Fruit fly (Drosophila melanogaster) whole organism, prepupa: ENCODE results near the gene Tsp68C.
A peak's percentile ranks its signal among the peaks of the same experiment; 100 is the strongest.

ENCODE experiments used
- CG11294 ChIP-seq: fragments of 200-800 bp; sonication (Bioruptor generic); IDR thresholded peaks from 2 replicates; pipeline ENCODE4 v1.3.6; 2022; ENCODE audit warnings: missing biosample characterization, missing genetic modification characterization
- CG11902 ChIP-seq: fragments of 200-800 bp; sonication (Bioruptor generic); optimal IDR thresholded peaks from 3 replicates; lab custom pipeline; 2016; ENCODE audit warnings: missing biosample characterization, missing genetic modification characterization
- CG16779 ChIP-seq: fragments of 200-800 bp; sonication (Bioruptor generic); optimal IDR thresholded peaks from 3 replicates; lab custom pipeline; 2017; ENCODE audit warnings: missing biosample characterization, mild to moderate bottlenecking, missing genetic modification characterization
- CG3032 ChIP-seq: fragments of 200-800 bp; optimal IDR thresholded peaks from 2 replicates; lab custom pipeline; 2019; ENCODE audit warnings: missing biosample characterization, mild to moderate bottlenecking, missing genetic modification characterization, moderate library complexity
- CG31627 ChIP-seq: fragments of 200-800 bp; sonication (Bioruptor generic); optimal IDR thresholded peaks from 3 replicates; lab custom pipeline; 2016; ENCODE audit warnings: missing biosample characterization, missing genetic modification characterization
- CG32006 ChIP-seq: fragments of 200-800 bp; sonication (Bioruptor generic); optimal IDR thresholded peaks from 3 replicates; lab custom pipeline; 2017; ENCODE audit warnings: missing biosample characterization, mild to moderate bottlenecking, missing genetic modification characterization
- CG34406 ChIP-seq: fragments of 200-800 bp; sonication (Bioruptor generic); optimal IDR thresholded peaks from 3 replicates; lab custom pipeline; 2016; ENCODE audit warnings: missing biosample characterization, missing genetic modification characterization
- CG6808 ChIP-seq: fragments of 200-800 bp; sonication (Bioruptor generic); optimal IDR thresholded peaks from 3 replicates; lab custom pipeline; 2017; ENCODE audit warnings: missing biosample characterization, missing genetic modification characterization, mild to moderate bottlenecking, moderate library complexity, missing genetic modification reagents
- CG8119 ChIP-seq: fragments of 200-800 bp; sonication (Bioruptor generic); IDR thresholded peaks from 3 replicates; pipeline ENCODE4 v1.3.6; 2022; ENCODE audit warnings: missing biosample characterization, missing genetic modification characterization
- CG8632 ChIP-seq: fragments of 200-800 bp; sonication (Bioruptor generic); optimal IDR thresholded peaks from 3 replicates; lab custom pipeline; 2016; ENCODE audit warnings: missing biosample characterization, missing genetic modification characterization
- CG9139 ChIP-seq: fragments of 200-800 bp; sonication (Bioruptor generic); optimal IDR thresholded peaks from 3 replicates; lab custom pipeline; 2017; ENCODE audit warnings: missing biosample characterization, mild to moderate bottlenecking, missing genetic modification characterization
- Eip75B ChIP-seq: fragments of 200-800 bp; sonication (Bioruptor generic); optimal IDR thresholded peaks from 3 replicates; lab custom pipeline; 2016; ENCODE audit warnings: missing biosample characterization, missing genetic modification characterization
- Ets21C ChIP-seq: fragments of 200-800 bp; sonication (Bioruptor generic); optimal IDR thresholded peaks from 3 replicates; lab custom pipeline; 2016; ENCODE audit warnings: missing biosample characterization, missing genetic modification characterization
- Gug ChIP-seq: fragments of 200-800 bp; sonication (Bioruptor generic); IDR thresholded peaks from 2 replicates; pipeline ENCODE4 v1.3.6; 2022; ENCODE audit warnings: missing biosample characterization, missing genetic modification characterization
- Hr38 ChIP-seq: sonication (Bioruptor generic); optimal IDR thresholded peaks from 2 replicates; lab custom pipeline; 2016; ENCODE audit warnings: missing biosample characterization, missing genetic modification characterization
- Hr39 ChIP-seq: fragments of 200-800 bp; sonication (Bioruptor generic); optimal IDR thresholded peaks from 2 replicates; lab custom pipeline; 2016; ENCODE audit warnings: missing biosample characterization, missing genetic modification characterization
- Hr4 ChIP-seq: fragments of 200-800 bp; sonication (Bioruptor generic); optimal IDR thresholded peaks from 3 replicates; lab custom pipeline; 2016; ENCODE audit warnings: missing biosample characterization, missing genetic modification characterization
- Lpt ChIP-seq: fragments of 200-800 bp; sonication (Bioruptor generic); optimal IDR thresholded peaks from 3 replicates; lab custom pipeline; 2016; ENCODE audit warnings: missing biosample characterization, missing genetic modification characterization
- Met ChIP-seq: fragments of 200-800 bp; sonication (Bioruptor generic); optimal IDR thresholded peaks from 3 replicates; lab custom pipeline; 2016; ENCODE audit warnings: missing biosample characterization, missing genetic modification characterization
- OdsH ChIP-seq: fragments of 200-800 bp; sonication (Bioruptor generic); optimal IDR thresholded peaks from 3 replicates; lab custom pipeline; 2016; ENCODE audit warnings: missing biosample characterization, missing genetic modification characterization
- Smox ChIP-seq: fragments of 200-800 bp; sonication (Bioruptor generic); optimal IDR thresholded peaks from 3 replicates; lab custom pipeline; 2016; ENCODE audit warnings: missing biosample characterization, missing genetic modification characterization
- achi ChIP-seq: fragments of 200-800 bp; sonication (Bioruptor generic); optimal IDR thresholded peaks from 3 replicates; lab custom pipeline; 2016; ENCODE audit warnings: missing biosample characterization, missing genetic modification characterization
- acj6 ChIP-seq: fragments of 200-800 bp; sonication (Bioruptor generic); optimal IDR thresholded peaks from 3 replicates; lab custom pipeline; 2016; ENCODE audit warnings: missing biosample characterization, missing genetic modification characterization
- dac ChIP-seq: fragments of 200-800 bp; sonication (Bioruptor generic); optimal IDR thresholded peaks from 2 replicates; lab custom pipeline; 2017; ENCODE audit warnings: missing biosample characterization, mild to moderate bottlenecking, missing genetic modification characterization
- dsx ChIP-seq: fragments of 200-800 bp; optimal IDR thresholded peaks from 3 replicates; lab custom pipeline; 2019; ENCODE audit warnings: missing biosample characterization, mild to moderate bottlenecking, missing genetic modification characterization, moderate library complexity; ENCODE audit not compliant: poor library complexity, severe bottlenecking
- eg ChIP-seq: fragments of 200-800 bp; sonication (Bioruptor generic); IDR thresholded peaks from 3 replicates; pipeline ENCODE4 v1.3.6; 2022; ENCODE audit warnings: missing biosample characterization, missing genetic modification characterization
- esn ChIP-seq: fragments of 200-800 bp; sonication (Bioruptor generic); optimal IDR thresholded peaks from 2 replicates; lab custom pipeline; 2016; ENCODE audit warnings: missing biosample characterization, mild to moderate bottlenecking, missing genetic modification characterization, moderate library complexity
- fd59A ChIP-seq: fragments of 200-800 bp; sonication (Bioruptor generic); optimal IDR thresholded peaks from 2 replicates; lab custom pipeline; 2017; ENCODE audit warnings: missing biosample characterization, mild to moderate bottlenecking, missing genetic modification characterization, missing genetic modification reagents
- lz ChIP-seq: fragments of 200-800 bp; sonication (Bioruptor generic); optimal IDR thresholded peaks from 3 replicates; lab custom pipeline; 2016; ENCODE audit warnings: missing biosample characterization, missing genetic modification characterization
- net ChIP-seq: fragments of 200-800 bp; sonication (Bioruptor generic); optimal IDR thresholded peaks from 3 replicates; lab custom pipeline; 2016; ENCODE audit warnings: missing biosample characterization, missing genetic modification characterization
- pdm3 ChIP-seq: fragments of 200-800 bp; sonication (Bioruptor generic); optimal IDR thresholded peaks from 3 replicates; lab custom pipeline; 2016; ENCODE audit warnings: missing biosample characterization, missing genetic modification characterization
- salr ChIP-seq, 2 experiments: fragments of 200-800 bp; sonication (Bioruptor generic); optimal IDR thresholded peaks; 3 replicates each; lab custom pipeline; 2016 to 2018; ENCODE audit warnings: missing biosample characterization in 2 of 2, missing genetic modification characterization in 2 of 2, mild to moderate bottlenecking in 1 of 2
- spab ChIP-seq: fragments of 200-800 bp; sonication (Bioruptor generic); optimal IDR thresholded peaks from 2 replicates; lab custom pipeline; 2017; ENCODE audit warnings: missing biosample characterization, mild to moderate bottlenecking, missing genetic modification characterization, missing genetic modification reagents
- ss ChIP-seq, 2 experiments: fragments of 200-800 bp; sonication (Bioruptor generic); optimal IDR thresholded peaks; 2 replicates in 1 of 2; 3 replicates in 1 of 2; lab custom pipeline; 2017 to 2018; ENCODE audit warnings: mild to moderate bottlenecking in 2 of 2, missing biosample characterization in 2 of 2, missing genetic modification characterization in 2 of 2, moderate library complexity in 1 of 2
- svp ChIP-seq: fragments of 200-800 bp; sonication (Bioruptor generic); peaks from one replicate; lab custom pipeline; 2016; ENCODE audit warnings: missing biosample characterization, missing genetic modification characterization
- topi ChIP-seq: fragments of 200-800 bp; sonication (Bioruptor generic); optimal IDR thresholded peaks from 3 replicates; lab custom pipeline; 2016; ENCODE audit warnings: missing biosample characterization, missing genetic modification characterization
- vri ChIP-seq: fragments of 200-800 bp; sonication (Bioruptor generic); optimal IDR thresholded peaks from 3 replicates; lab custom pipeline; 2016; ENCODE audit warnings: missing biosample characterization, mild to moderate bottlenecking, missing genetic modification characterization

Tsp68C gene

DNA sequence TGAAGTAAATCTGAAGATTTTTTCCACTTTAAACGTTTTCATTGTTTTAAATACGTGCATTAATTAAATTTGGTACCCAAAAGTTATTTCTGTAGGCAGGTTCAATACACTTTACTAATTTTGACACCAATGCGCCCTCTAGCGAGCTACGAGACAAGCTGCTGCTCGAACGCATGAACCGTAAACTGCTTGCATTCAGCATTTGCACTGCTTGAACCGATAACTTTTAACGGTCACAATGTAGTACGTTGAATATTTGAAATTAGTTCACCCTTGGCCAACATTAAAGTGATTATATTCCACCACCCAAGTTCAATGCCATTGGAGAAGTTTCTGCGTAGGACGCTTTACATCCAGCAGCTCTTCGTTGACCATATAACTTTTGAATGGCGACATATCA is 1.8 kb downstream of the Tsp68C start:
- TF ChIP-seq CG8632 (no peak), CG31627 (GFP tag; lab: Kevin White, UChicago) (peak; percentile 1), Hr38 (GFP tag; lab: Kevin White, UChicago) (no peak)
- TF ChIP-seq, all 60 proteins: peak for 1

DNA sequence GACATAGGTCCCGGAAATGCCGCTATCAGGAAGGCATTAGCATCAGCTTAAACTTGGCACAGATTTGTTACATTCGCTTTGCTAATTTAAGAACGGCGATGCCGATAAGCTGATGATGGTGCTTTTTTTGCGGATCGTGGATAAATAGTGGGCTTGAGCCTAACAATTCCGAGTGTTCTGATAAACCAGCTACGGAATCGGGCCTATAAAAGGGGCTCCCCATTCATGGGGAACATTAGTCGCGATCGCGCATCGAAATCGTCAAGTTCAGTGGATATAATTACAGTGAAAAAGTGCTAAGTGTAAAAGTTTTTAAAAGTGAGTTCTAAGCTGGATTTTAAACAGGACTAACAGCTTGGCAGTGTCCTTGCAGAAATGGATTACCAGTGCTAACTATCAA is 2.3 kb downstream of the Tsp68C start, which contains the start of gene Hml:
Hml (plus strand) TSS at position 301 of the 400 bp plus-strand sequence.
- TF ChIP-seq pdm3 (GFP tag; lab: Kevin White, UChicago), result no peak
- no peak for TF ChIP-seq CG6808
- TF ChIP-seq vri (GFP tag; lab: Kevin White, UChicago), result no peak
- no peak for TF ChIP-seq CG11902 (GFP tag; lab: Kevin White, UChicago)
- no peak for TF ChIP-seq dsx (GFP tag; lab: Kevin White, UChicago)
- TF ChIP-seq CG16779 (tag; lab: Kevin White, UChicago), result no peak
- no peak for TF ChIP-seq Eip75B
- TF ChIP-seq lz, result no peak
- TF ChIP-seq Gug (GFP tag; lab: Robert Waterston, UW), result no peak
- TF ChIP-seq CG3032, result no peak
- TF ChIP-seq spab (GFP tag; lab: Kevin White, UChicago), result no peak
- TF ChIP-seq Ets21C (GFP tag; lab: Kevin White, UChicago), result no peak
- TF ChIP-seq fd59A (GFP tag; lab: Kevin White, UChicago), result no peak
- TF ChIP-seq, all 60 proteins: peak for 0

DNA sequence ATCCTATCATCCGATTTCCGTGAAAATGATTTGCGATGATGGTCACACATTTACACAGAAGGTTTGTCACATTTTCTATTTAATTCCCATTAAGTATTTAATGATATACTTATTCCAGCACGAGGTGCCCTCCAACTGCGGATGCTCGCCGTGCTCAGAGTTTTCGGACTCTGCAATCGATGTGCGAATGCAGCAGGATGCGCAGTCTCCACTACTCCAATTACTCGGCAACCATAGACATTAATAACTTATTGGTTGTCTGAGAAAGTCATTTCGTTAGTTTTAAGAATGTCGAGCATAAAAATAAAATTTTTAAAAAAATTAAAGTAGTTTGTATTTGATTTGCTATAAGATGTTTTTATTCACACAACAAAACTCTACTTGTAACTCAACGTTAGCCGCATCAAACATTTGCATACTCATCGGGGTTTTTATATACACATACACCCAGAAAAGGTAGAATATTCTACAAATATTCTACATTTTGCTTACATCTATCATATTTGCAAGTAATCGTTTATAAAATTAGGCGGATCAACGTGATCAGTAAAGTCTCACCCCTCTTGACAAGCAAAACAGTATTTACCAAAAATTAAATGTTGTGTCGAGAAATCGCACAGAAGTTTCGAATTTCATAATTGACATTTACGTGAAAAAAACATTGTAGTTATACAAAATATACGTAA is 16.4 kb downstream of the Tsp68C start:
- TF ChIP-seq svp (GFP tag; lab: Kevin White, UChicago), result peak; percentile 48
- TF ChIP-seq CG31627 (GFP tag; lab: Kevin White, UChicago), result no peak

DNA sequence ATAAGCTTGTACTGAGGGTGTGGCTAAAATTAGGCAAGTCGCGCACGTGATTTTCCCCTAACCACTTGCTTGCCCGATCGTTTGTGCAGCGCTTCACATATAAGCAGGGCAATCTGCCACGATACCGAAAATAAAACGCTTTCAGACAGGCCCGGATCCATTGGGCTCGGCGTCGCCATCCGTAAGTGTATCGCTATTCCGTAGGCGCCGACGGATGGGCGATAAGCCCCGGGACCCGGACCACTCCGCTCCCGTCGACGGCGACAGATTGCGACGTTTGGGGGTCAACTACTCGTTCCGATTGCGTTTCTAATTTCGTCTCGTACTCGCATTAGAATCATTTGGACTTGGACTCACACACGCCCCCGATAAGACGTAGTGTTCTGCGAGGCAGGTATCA is 18.9 kb downstream of the Tsp68C start:
- TF ChIP-seq CG8119 (GFP tag; lab: Robert Waterston, UW) (0 out of 3 replicates have a peak, but pooled peaks have one; percentile 35), Met (GFP tag; lab: Kevin White, UChicago) (peak; percentile 21), Hr38 (GFP tag; lab: Kevin White, UChicago) (no peak), vri (GFP tag; lab: Kevin White, UChicago) (no peak), dac (GFP tag; lab: Kevin White, UChicago) (peak; percentile 24), topi (no peak), CG31627 (GFP tag; lab: Kevin White, UChicago) (peak; percentile 55), OdsH (GFP tag; lab: Kevin White, UChicago) (peak; percentile 25), ss (GFP tag; optimal IDR thresholded peaks at IDR 0.05; lab: Kevin White, UChicago) (no peak), acj6 (GFP tag; lab: Kevin White, UChicago) (no peak), CG32006 (peak; percentile 18), salr (GFP tag; optimal IDR thresholded peaks at IDR 0.05; lab: Kevin White, UChicago) (no peak), Hr4 (GFP tag; lab: Kevin White, UChicago) (peak; percentile 55), dsx (GFP tag; lab: Kevin White, UChicago) (no peak), svp (GFP tag; lab: Kevin White, UChicago) (peak; percentile 93), net (GFP tag; lab: Kevin White, UChicago) (peak; percentile 54), CG11294 (GFP tag; lab: Robert Waterston, UW) (0 out of 2 replicates have a peak, but pooled peaks have one; percentile 29), CG3032 (no peak), CG8632 (no peak), CG9139 (GFP tag; lab: Kevin White, UChicago) (no peak), eg (GFP tag; lab: Robert Waterston, UW) (peak; percentile 49; the same call in 1 of the 3 replicates), CG34406 (GFP tag; lab: Kevin White, UChicago) (no peak), Hr39 (GFP tag; lab: Kevin White, UChicago) (peak; percentile 33), Lpt (GFP tag; lab: Kevin White, UChicago) (no peak), Gug (GFP tag; lab: Robert Waterston, UW) (peak; percentile 65), esn (GFP tag; lab: Kevin White, UChicago) (no peak), achi (GFP tag; lab: Kevin White, UChicago) (peak; percentile 4), CG16779 (tag; lab: Kevin White, UChicago) (no peak), CG6808 (no peak), Smox (GFP tag; lab: Kevin White, UChicago) (peak; percentile 25)
